Fruit fly (Drosophila melanogaster): ENCODE measurements around the gene Gtpx.

Gtpx gene

dm6 chr3L:3305430-3305829, 20.6 kb upstream of the Gtpx start (continued):
- TF ChIP-seq tap (tag; optimal IDR thresholded peaks at IDR 0.05) (no peak), NC2β (GFP tag; optimal IDR thresholded peaks at IDR 0.05) (peak; percentile 45), CG8924 (tag; optimal IDR thresholded peaks at IDR 0.05) (peak; percentile 5), CG18599 (GFP tag; optimal IDR thresholded peaks at IDR 0.05) (peak; percentile 6), gsb (GFP tag; IDR thresholded peaks at IDR 0.05) (no peak), Dref (GFP tag; IDR thresholded peaks at IDR 0.05) (no peak), CG13894 (tag; optimal IDR thresholded peaks at IDR 0.05) (no peak), al (GFP tag; IDR thresholded peaks at IDR 0.05) (no peak), CG31224 (GFP tag; IDR thresholded peaks at IDR 0.05) (no peak)

- TF ChIP-seq CG15514 (GFP tag; optimal IDR thresholded peaks at IDR 0.05) (peak; percentile 23), NC2β (GFP tag; optimal IDR thresholded peaks at IDR 0.05) (no peak), trem (tag; optimal IDR thresholded peaks at IDR 0.05) (no peak), insv (GFP tag; optimal IDR thresholded peaks at IDR 0.05) (no peak), ham (GFP tag; IDR thresholded peaks at IDR 0.05) (no peak), ato (GFP tag; IDR thresholded peaks at IDR 0.05; ENCODE audit: partially characterized antibody) (no peak), az2 (GFP tag; optimal IDR thresholded peaks at IDR 0.05) (no peak), CG4854 (GFP tag; optimal IDR thresholded peaks at IDR 0.05) (no peak), CG34422 (GFP tag; IDR thresholded peaks at IDR 0.05) (no peak), CG12391 (tag; optimal IDR thresholded peaks at IDR 0.05) (no peak), CG13894 (tag; optimal IDR thresholded peaks at IDR 0.05) (no peak), ewg (GFP tag; optimal IDR thresholded peaks at IDR 0.05) (no peak), CG6813 (GFP tag; optimal IDR thresholded peaks at IDR 0.05) (peak; percentile 1), HLHmδ (GFP tag; optimal IDR thresholded peaks at IDR 0.05) (no peak), CG6175 (GFP tag; IDR thresholded peaks at IDR 0.05) (no peak), Atf3 (GFP tag; optimal IDR thresholded peaks at IDR 0.05) (no peak), Xrp1 (GFP tag; IDR thresholded peaks at IDR 0.05) (no peak), Dll (GFP tag; IDR thresholded peaks at IDR 0.05; ENCODE audit: partially characterized antibody) (no peak), nom (GFP tag; optimal IDR thresholded peaks at IDR 0.05) (no peak), CHES-1-like (GFP tag; optimal IDR thresholded peaks at IDR 0.05) (no peak), Fer2 (tag; optimal IDR thresholded peaks at IDR 0.05) (no peak), wor (GFP tag; IDR thresholded peaks at IDR 0.05) (no peak), mirr (GFP tag; optimal IDR thresholded peaks at IDR 0.05) (peak; percentile 62), chm (GFP tag; IDR thresholded peaks at IDR 0.05) (0 out of 2 replicates have a peak, but pooled peaks have one; percentile 18), CG10274 (GFP tag; optimal IDR thresholded peaks at IDR 0.05) (no peak), shn (GFP tag; optimal IDR thresholded peaks at IDR 0.05) (no peak), Aef1 (GFP tag; IDR thresholded peaks at IDR 0.05) (no peak), CG15479 (GFP tag; optimal IDR thresholded peaks at IDR 0.05) (peak; percentile 17), CG31224 (GFP tag; IDR thresholded peaks at IDR 0.05) (peak; percentile 58; the same call in 1 of the 2 replicates), CG17568 (GFP tag; optimal IDR thresholded peaks at IDR 0.05) (no peak), D19B (GFP tag; optimal IDR thresholded peaks at IDR 0.05) (no peak), sd (tag; optimal IDR thresholded peaks at IDR 0.05) (peak; percentile 66), Meics (GFP tag; optimal IDR thresholded peaks at IDR 0.05) (no peak), salm (tag; optimal IDR thresholded peaks at IDR 0.05) (no peak), CG12236 (GFP tag; optimal IDR thresholded peaks at IDR 0.05) (no peak), ac (GFP tag; optimal IDR thresholded peaks at IDR 0.05) (no peak), sug (tag; optimal IDR thresholded peaks at IDR 0.05) (peak; percentile 55), CG8359 (GFP tag; optimal IDR thresholded peaks at IDR 0.05; ENCODE audit: borderline replicate concordance) (no peak), CG12071 (GFP tag; optimal IDR thresholded peaks at IDR 0.05) (no peak), CG33557 (GFP tag; optimal IDR thresholded peaks at IDR 0.05) (no peak), schlank (tag; optimal IDR thresholded peaks at IDR 0.05) (no peak), gfzf (GFP tag; optimal IDR thresholded peaks at IDR 0.05) (no peak), CG14860 (GFP tag; IDR thresholded peaks at IDR 0.05; ENCODE audit: partially characterized antibody) (no peak)
Measured at dm6 chr3L:3306515-3306914, 19.6 kb upstream of the Gtpx start.
